Worm (Caenorhabditis elegans): ENCODE measurements around the gene glb-16.

Gene glb-16

ce11 chrX:7540033-7540432 is at the start of gene glb-16:
TSS of gene glb-16 (minus strand) at chrX:7540133.
- TF ChIP-seq drap-1 (GFP tag; optimal IDR thresholded peaks at IDR 0.05) (no peak), mab-5 (tag; optimal IDR thresholded peaks at IDR 0.05) (no peak), M03D4.4 (tag; optimal IDR thresholded peaks at IDR 0.05) (no peak), nhr-237 (tag; optimal IDR thresholded peaks at IDR 0.05) (no peak), cnd-1 (tag; optimal IDR thresholded peaks at IDR 0.05) (no peak), elt-3 (tag; optimal IDR thresholded peaks at IDR 0.05) (no peak), tbx-8 (GFP tag; optimal IDR thresholded peaks at IDR 0.05) (no peak), ceh-83 (GFP tag; optimal IDR thresholded peaks at IDR 0.05) (no peak), bed-3 (GFP tag; optimal IDR thresholded peaks at IDR 0.05) (no peak), unc-39 (tag; optimal IDR thresholded peaks at IDR 0.05) (no peak), sptf-1 (tag; optimal IDR thresholded peaks at IDR 0.05) (no peak), nhr-12 (tag; optimal IDR thresholded peaks at IDR 0.05) (no peak), blmp-1 (tag; optimal IDR thresholded peaks at IDR 0.05) (no peak), mep-1 (tag; optimal IDR thresholded peaks at IDR 0.05) (no peak), unc-120 (tag; optimal IDR thresholded peaks at IDR 0.05; ENCODE audit: poor library complexity, severe bottlenecking) (no peak), ceh-43 (GFP tag; optimal IDR thresholded peaks at IDR 0.05) (no peak)

- TF ChIP-seq elt-1 (tag; optimal IDR thresholded peaks at IDR 0.05; ENCODE audit: borderline replicate concordance, insufficient read depth) (no peak), pha-4 (tag; optimal IDR thresholded peaks at IDR 0.05) (no peak), sem-2 (GFP tag; optimal IDR thresholded peaks at IDR 0.05) (no peak), ztf-11 (tag; optimal IDR thresholded peaks at IDR 0.05) (no peak), tbx-8 (GFP tag; optimal IDR thresholded peaks at IDR 0.05) (no peak)
These were observed 47.9 kb upstream of the glb-16 start for ce11 chrX:7587741-7588235.

ce11 chrX:7586588-7586987 is 46.7 kb upstream of the glb-16 start:
- TF ChIP-seq ces-1 (GFP tag; optimal IDR thresholded peaks at IDR 0.05) = no peak
- TF ChIP-seq mep-1 (tag; optimal IDR thresholded peaks at IDR 0.05) = no peak
- TF ChIP-seq nhr-12 (tag; optimal IDR thresholded peaks at IDR 0.05) = no peak
- TF ChIP-seq zip-8 (tag; optimal IDR thresholded peaks at IDR 0.05) = no peak
- TF ChIP-seq ceh-83 (GFP tag; optimal IDR thresholded peaks at IDR 0.05) = no peak
- TF ChIP-seq unc-62 (GFP tag; optimal IDR thresholded peaks at IDR 0.05) = no peak
- TF ChIP-seq elt-1 (tag; optimal IDR thresholded peaks at IDR 0.05; ENCODE audit: borderline replicate concordance, insufficient read depth) = no peak
- no peak for TF ChIP-seq ztf-11 (tag; optimal IDR thresholded peaks at IDR 0.05)
- TF ChIP-seq lsy-2 (tag; optimal IDR thresholded peaks at IDR 0.05) = no peak
- no peak for TF ChIP-seq tbx-8 (GFP tag; optimal IDR thresholded peaks at IDR 0.05)
- TF ChIP-seq ham-2 (GFP tag; optimal IDR thresholded peaks at IDR 0.05) = no peak

DNA sequence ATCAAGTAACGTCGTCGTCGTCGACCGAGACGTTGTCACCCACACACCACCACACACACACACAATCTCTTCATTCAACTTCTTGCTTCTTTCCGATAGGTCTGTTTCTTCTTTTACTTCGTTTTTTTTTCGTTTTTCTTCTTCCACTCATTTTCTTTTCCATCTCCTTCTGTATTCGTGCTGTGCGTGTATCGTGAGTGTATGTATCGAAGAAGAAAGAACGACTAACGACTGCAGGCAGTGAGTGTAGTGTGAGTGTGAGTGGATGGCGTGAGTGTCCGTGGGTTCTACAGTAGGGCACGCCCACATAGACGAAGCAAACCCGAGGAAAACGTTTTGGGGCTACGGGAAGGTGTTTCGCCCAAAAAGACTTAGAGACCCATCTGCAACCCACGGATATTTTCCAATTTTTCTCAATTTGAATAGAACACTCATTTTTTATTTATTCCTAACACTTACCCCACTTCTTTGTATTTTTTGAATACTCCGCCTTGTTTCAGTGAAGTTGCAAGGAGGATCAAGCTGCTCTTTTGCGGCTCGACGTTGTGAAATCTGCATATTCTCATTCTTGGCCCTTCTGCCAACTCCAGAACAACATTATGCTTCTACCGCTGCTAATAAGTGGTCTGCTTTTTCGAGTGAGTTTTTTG is 45.8 kb upstream of the glb-16 start, which contains the start of gene adt-2:
Gene adt-2 (plus strand): TSS at position 600 of the 650 bp plus-strand sequence.
- TF ChIP-seq tbx-8 (GFP tag; optimal IDR thresholded peaks at IDR 0.05) (no peak), nhr-2 (tag; optimal IDR thresholded peaks at IDR 0.05) (no peak), snpc-4 (tag; optimal IDR thresholded peaks at IDR 0.05) (no peak)

ce11 chrX:7583930-7584329 is 44.0 kb upstream of the glb-16 start:
- TF ChIP-seq ham-2 (GFP tag; optimal IDR thresholded peaks at IDR 0.05) (no peak), elt-1 (tag; optimal IDR thresholded peaks at IDR 0.05; ENCODE audit: borderline replicate concordance, insufficient read depth) (no peak), lin-13 (tag; optimal IDR thresholded peaks at IDR 0.05) (no peak), nhr-12 (tag; optimal IDR thresholded peaks at IDR 0.05) (no peak), blmp-1 (tag; optimal IDR thresholded peaks at IDR 0.05) (no peak), ceh-39 (tag; optimal IDR thresholded peaks at IDR 0.05) (no peak), mls-2 (tag; optimal IDR thresholded peaks at IDR 0.05) (no peak), unc-120 (tag; optimal IDR thresholded peaks at IDR 0.05; ENCODE audit: poor library complexity, severe bottlenecking) (no peak), pha-4 (tag; optimal IDR thresholded peaks at IDR 0.05) (no peak), lin-32 (GFP tag; optimal IDR thresholded peaks at IDR 0.05) (no peak), sptf-1 (tag; optimal IDR thresholded peaks at IDR 0.05) (no peak), nhr-76 (tag; optimal IDR thresholded peaks at IDR 0.05) (no peak), elt-3 (tag; optimal IDR thresholded peaks at IDR 0.05) (no peak), lsy-2 (tag; optimal IDR thresholded peaks at IDR 0.05) (no peak), ceh-43 (GFP tag; optimal IDR thresholded peaks at IDR 0.05) (no peak), nhr-237 (tag; optimal IDR thresholded peaks at IDR 0.05) (no peak), zip-8 (tag; optimal IDR thresholded peaks at IDR 0.05) (no peak), ztf-11 (tag; optimal IDR thresholded peaks at IDR 0.05) (no peak), mep-1 (tag; optimal IDR thresholded peaks at IDR 0.05) (no peak)
